Worm (Caenorhabditis elegans): ENCODE results near the gene B0410.3.

Gene B0410.3

ce11 chrX:2891879-2892278 is 588 bp upstream of the B0410.3 start:
- peak; percentile 11 for TF ChIP-seq lin-13 (GFP tag; optimal IDR thresholded peaks at IDR 0.05)
- TF ChIP-seq nhr-20 (tag; optimal IDR thresholded peaks at IDR 0.05): no peak
- TF ChIP-seq grh-1 (GFP tag; IDR thresholded peaks at IDR 0.05): 0 out of 2 replicates have a peak, but pooled peaks have one; percentile 10
- no peak for TF ChIP-seq nhr-84 (tag; optimal IDR thresholded peaks at IDR 0.05)
- no peak for TF ChIP-seq Y116A8C.19 (tag; optimal IDR thresholded peaks at IDR 0.05; ENCODE audit: borderline replicate concordance)
- TF ChIP-seq rnt-1 (tag; optimal IDR thresholded peaks at IDR 0.05): peak; percentile 31
- TF ChIP-seq nhr-90 (tag; optimal IDR thresholded peaks at IDR 0.05; ENCODE audit: poor library complexity): no peak
- no peak for TF ChIP-seq lin-15B (tag; optimal IDR thresholded peaks at IDR 0.05)
- TF ChIP-seq egl-13 (tag; optimal IDR thresholded peaks at IDR 0.05): no peak
- no peak for TF ChIP-seq lin-39 (tag; optimal IDR thresholded peaks at IDR 0.05)
- TF ChIP-seq lsy-2 (tag; optimal IDR thresholded peaks at IDR 0.05): no peak
- no peak for TF ChIP-seq jun-1 (tag; optimal IDR thresholded peaks at IDR 0.05)
- TF ChIP-seq nhr-28 (tag; optimal IDR thresholded peaks at IDR 0.05): no peak
- TF ChIP-seq fkh-4 (tag; optimal IDR thresholded peaks at IDR 0.05; ENCODE audit: borderline replicate concordance): no peak
- no peak for TF ChIP-seq sup-37 (GFP tag; optimal IDR thresholded peaks at IDR 0.05)
- TF ChIP-seq snpc-4 (tag; optimal IDR thresholded peaks at IDR 0.05): peak; percentile 95

ce11 chrX:2890041-2890650 is 1.1 kb downstream of the B0410.3 start:
- TF ChIP-seq nhr-90 (tag; optimal IDR thresholded peaks at IDR 0.05; ENCODE audit: poor library complexity) (no peak), nhr-76 (tag; optimal IDR thresholded peaks at IDR 0.05) (no peak), aly-2 (tag; optimal IDR thresholded peaks at IDR 0.05) (no peak), mef-2 (tag; optimal IDR thresholded peaks at IDR 0.05) (no peak), snpc-4 (tag; optimal IDR thresholded peaks at IDR 0.05) (no peak), ets-5 (GFP tag; IDR thresholded peaks at IDR 0.05) (no peak), lin-39 (tag; optimal IDR thresholded peaks at IDR 0.05) (no peak), lsy-2 (tag; optimal IDR thresholded peaks at IDR 0.05) (peak in 1 of 2 experiments; percentile 1), swsn-7 (tag; optimal IDR thresholded peaks at IDR 0.05) (no peak), mep-1 (tag; optimal IDR thresholded peaks at IDR 0.05) (peak; percentile 11), fos-1 (tag; optimal IDR thresholded peaks at IDR 0.05) (no peak), tlp-1 (tag; optimal IDR thresholded peaks at IDR 0.05) (no peak), pag-3 (tag; optimal IDR thresholded peaks at IDR 0.05; ENCODE audit: borderline replicate concordance, insufficient read depth) (no peak), F16B12.6 (tag; optimal IDR thresholded peaks at IDR 0.05) (no peak), nhr-19 (GFP tag; conservative IDR thresholded peaks at IDR 0.05) (0 out of 2 replicates have a peak, but pooled peaks have one; percentile 5), elt-2 (tag; optimal IDR thresholded peaks at IDR 0.05) (no peak), nhr-12 (tag; optimal IDR thresholded peaks at IDR 0.05) (no peak), nhr-84 (tag; optimal IDR thresholded peaks at IDR 0.05) (no peak), skn-1 (tag; optimal IDR thresholded peaks at IDR 0.05) (no peak), fkh-8 (tag; optimal IDR thresholded peaks at IDR 0.05) (no peak), ama-1 (optimal IDR thresholded peaks at IDR 0.05) (peak; percentile 12), nhr-71 (tag; optimal IDR thresholded peaks at IDR 0.05) (peak; percentile 2), ceh-8 (GFP tag; optimal IDR thresholded peaks at IDR 0.05) (no peak), rnt-1 (tag; optimal IDR thresholded peaks at IDR 0.05) (no peak), unc-98 (GFP tag; IDR thresholded peaks at IDR 0.05) (no peak), ztf-4 (tag; optimal IDR thresholded peaks at IDR 0.05) (peak; percentile 18)

ce11 chrX:2885318-2885908 is 5.9 kb downstream of the B0410.3 start, which contains the start of gene vang-1:
Gene vang-1, plus strand, starts transcription at chrX:2885858.
- TF ChIP-seq egl-13 (tag; optimal IDR thresholded peaks at IDR 0.05) (no peak), pax-3 (tag; optimal IDR thresholded peaks at IDR 0.05) (no peak), fkh-10 (GFP tag; optimal IDR thresholded peaks at IDR 0.05) (no peak), Y116A8C.19 (tag; optimal IDR thresholded peaks at IDR 0.05; ENCODE audit: borderline replicate concordance) (no peak), blmp-1 (tag; optimal IDR thresholded peaks at IDR 0.05) (peak; percentile 3), C16A3.4 (tag; optimal IDR thresholded peaks at IDR 0.05) (no peak), alr-1 (tag; optimal IDR thresholded peaks at IDR 0.05; ENCODE audit: borderline replicate concordance) (no peak), irx-1 (tag; optimal IDR thresholded peaks at IDR 0.05) (no peak), lin-35 (GFP tag; optimal IDR thresholded peaks at IDR 0.05) (no peak), tlp-1 (tag; optimal IDR thresholded peaks at IDR 0.05) (no peak), nhr-85 (tag) (peak; percentile 52), ztf-4 (tag; optimal IDR thresholded peaks at IDR 0.05) (no peak), sptf-1 (tag; optimal IDR thresholded peaks at IDR 0.05) (no peak), unc-130 (tag; optimal IDR thresholded peaks at IDR 0.05) (no peak), hlh-4 (tag; optimal IDR thresholded peaks at IDR 0.05) (no peak), hlh-17 (GFP tag; optimal IDR thresholded peaks at IDR 0.05; ENCODE audit: borderline replicate concordance) (no peak), ceh-82 (tag; optimal IDR thresholded peaks at IDR 0.05) (peak in 1 of 3 experiments; percentile 41), unc-86 (tag; optimal IDR thresholded peaks at IDR 0.05) (no peak)

Data from whole organism, L1 larva.